Fruit fly (Drosophila melanogaster): ENCODE data around the gene CG11842.

CG11842 gene

dm6 chr3R:29038960-29039581 is 13.4 kb upstream of the CG11842 start, which contains the start of the genes Slu7 and Pkc98E (continued):
- TF ChIP-seq CG6792 (GFP tag; optimal IDR thresholded peaks at IDR 0.05) (no peak), Eip78C (GFP tag) (peak; percentile 74), svp (GFP tag) (no peak), ss (GFP tag; optimal IDR thresholded peaks at IDR 0.05) (peak in 1 of 2 experiments; percentile 14), Hr4 (GFP tag; optimal IDR thresholded peaks at IDR 0.05) (peak; percentile 34), dac (GFP tag; optimal IDR thresholded peaks at IDR 0.05) (peak; percentile 36), CG11762 (GFP tag; optimal IDR thresholded peaks at IDR 0.05; ENCODE audit: insufficient read depth) (peak; percentile 2), Lpt (GFP tag; optimal IDR thresholded peaks at IDR 0.05) (peak; percentile 33), CG10669 (GFP tag; optimal IDR thresholded peaks at IDR 0.05) (no peak), acj6 (GFP tag; optimal IDR thresholded peaks at IDR 0.05) (peak; percentile 27), CG11902 (GFP tag; optimal IDR thresholded peaks at IDR 0.05) (peak; percentile 36), Eip93F (GFP tag; optimal IDR thresholded peaks at IDR 0.05) (no peak), fkh (GFP tag; optimal IDR thresholded peaks at IDR 0.05) (peak; percentile 57), esn (GFP tag; optimal IDR thresholded peaks at IDR 0.05) (peak; percentile 60), CG34406 (GFP tag; optimal IDR thresholded peaks at IDR 0.05) (no peak), CG6163 (GFP tag; IDR thresholded peaks at IDR 0.05) (peak; percentile 59; the same call in 2 of the 3 replicates), fd59A (GFP tag; optimal IDR thresholded peaks at IDR 0.05) (no peak), Blimp-1 (GFP tag; optimal IDR thresholded peaks at IDR 0.05) (no peak), Ets96B (tag; optimal IDR thresholded peaks at IDR 0.05) (peak; percentile 7), CG3032 (tag; optimal IDR thresholded peaks at IDR 0.05) (peak; percentile 9), Gug (GFP tag; IDR thresholded peaks at IDR 0.05) (no peak), CG10631 (GFP tag; optimal IDR thresholded peaks at IDR 0.05) (peak; percentile 43), spab (GFP tag; optimal IDR thresholded peaks at IDR 0.05) (no peak), CG6854 (GFP tag; optimal IDR thresholded peaks at IDR 0.05) (no peak), eg (GFP tag; IDR thresholded peaks at IDR 0.05) (peak; percentile 50; the same call in 2 of the 3 replicates), topi (GFP tag; optimal IDR thresholded peaks at IDR 0.05) (peak; percentile 66), CG7368 (GFP tag; optimal IDR thresholded peaks at IDR 0.05) (peak; percentile 30), CG9139 (GFP tag; optimal IDR thresholded peaks at IDR 0.05) (no peak), CG32006 (GFP tag; optimal IDR thresholded peaks at IDR 0.05) (peak; percentile 1), CG6808 (GFP tag; optimal IDR thresholded peaks at IDR 0.05) (no peak), CG1621 (tag; optimal IDR thresholded peaks at IDR 0.05) (no peak), net (GFP tag; optimal IDR thresholded peaks at IDR 0.05) (no peak), Hr39 (GFP tag; optimal IDR thresholded peaks at IDR 0.05) (peak; percentile 59), fd85E (GFP tag; optimal IDR thresholded peaks at IDR 0.05) (peak; percentile 1), Ets21C (GFP tag; optimal IDR thresholded peaks at IDR 0.05) (peak; percentile 45), CG6276 (GFP tag; optimal IDR thresholded peaks at IDR 0.05) (no peak), CG16779 (tag; optimal IDR thresholded peaks at IDR 0.05) (no peak)

- TF ChIP-seq CG15336 (GFP tag; IDR thresholded peaks at IDR 0.05) (no peak), CG32006 (GFP tag; optimal IDR thresholded peaks at IDR 0.05) (peak; percentile 48), achi (GFP tag; optimal IDR thresholded peaks at IDR 0.05) (peak; percentile 100), CG6792 (GFP tag; optimal IDR thresholded peaks at IDR 0.05) (peak; percentile 26), Gug (GFP tag; IDR thresholded peaks at IDR 0.05) (no peak), fkh (GFP tag; optimal IDR thresholded peaks at IDR 0.05) (peak; percentile 48), cyc (GFP tag; optimal IDR thresholded peaks at IDR 0.05) (peak; percentile 35), vri (GFP tag; optimal IDR thresholded peaks at IDR 0.05) (peak; percentile 15), CG11902 (GFP tag; optimal IDR thresholded peaks at IDR 0.05) (no peak), CG3919 (GFP tag; optimal IDR thresholded peaks at IDR 0.05) (no peak), salr (GFP tag; optimal IDR thresholded peaks at IDR 0.05) (no peak), CG6163 (GFP tag; IDR thresholded peaks at IDR 0.05) (peak; percentile 47; the same call in 2 of the 3 replicates), CG9139 (GFP tag; optimal IDR thresholded peaks at IDR 0.05) (no peak), Eip78C (GFP tag) (peak; percentile 70), CG6276 (GFP tag; optimal IDR thresholded peaks at IDR 0.05) (no peak), Hr38 (GFP tag; optimal IDR thresholded peaks at IDR 0.05) (no peak), esn (GFP tag; optimal IDR thresholded peaks at IDR 0.05) (peak; percentile 55), net (GFP tag; optimal IDR thresholded peaks at IDR 0.05) (peak; percentile 29), ss (GFP tag; optimal IDR thresholded peaks at IDR 0.05) (no peak), eg (GFP tag; IDR thresholded peaks at IDR 0.05) (no peak; the same call in 2 of the 3 replicates), fd59A (GFP tag; optimal IDR thresholded peaks at IDR 0.05) (no peak), lz (GFP tag; optimal IDR thresholded peaks at IDR 0.05) (peak; percentile 40), CG10669 (GFP tag; optimal IDR thresholded peaks at IDR 0.05) (no peak), CG8119 (GFP tag; IDR thresholded peaks at IDR 0.05) (0 out of 3 replicates have a peak, but pooled peaks have one; percentile 15), Sox15 (GFP tag; optimal IDR thresholded peaks at IDR 0.05) (no peak), Lpt (GFP tag; optimal IDR thresholded peaks at IDR 0.05) (no peak)
Observed at dm6 chr3R:29039704-29040430, 12.6 kb upstream of the CG11842 start.

Measured in whole organism, prepupa.